Worm (Caenorhabditis elegans): ENCODE data around the gene C30F2.5.

DNA sequence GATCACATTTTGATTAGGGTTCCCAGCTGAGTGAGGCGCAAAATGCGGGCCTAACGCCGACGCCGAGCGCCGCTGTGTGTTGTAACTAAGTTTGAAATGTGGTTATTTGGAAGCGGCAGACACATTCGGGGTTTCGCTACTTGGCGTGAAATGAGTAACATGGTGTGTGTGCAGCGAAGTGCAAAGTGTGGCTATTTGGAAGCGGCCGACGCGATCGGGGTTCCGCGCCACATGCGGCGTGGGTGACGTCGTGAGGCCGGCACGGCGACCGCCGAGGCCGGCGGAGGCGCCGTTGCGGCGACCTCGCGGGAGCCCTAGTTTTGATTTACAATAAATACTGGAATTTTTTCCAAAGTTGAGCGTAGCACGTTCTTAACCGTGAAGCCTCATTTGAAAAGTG is 50.1 kb downstream of the C30F2.5 start:
- no peak for TF ChIP-seq unc-62 (GFP tag; optimal IDR thresholded peaks at IDR 0.05)
- TF ChIP-seq unc-55 (GFP tag; optimal IDR thresholded peaks at IDR 0.05), result no peak
- no peak for TF ChIP-seq unc-39 (tag; optimal IDR thresholded peaks at IDR 0.05)
- TF ChIP-seq ama-1 (optimal IDR thresholded peaks at IDR 0.05), result no peak
